Worm (Caenorhabditis elegans): ENCODE data around the gene spp-2.

DNA sequence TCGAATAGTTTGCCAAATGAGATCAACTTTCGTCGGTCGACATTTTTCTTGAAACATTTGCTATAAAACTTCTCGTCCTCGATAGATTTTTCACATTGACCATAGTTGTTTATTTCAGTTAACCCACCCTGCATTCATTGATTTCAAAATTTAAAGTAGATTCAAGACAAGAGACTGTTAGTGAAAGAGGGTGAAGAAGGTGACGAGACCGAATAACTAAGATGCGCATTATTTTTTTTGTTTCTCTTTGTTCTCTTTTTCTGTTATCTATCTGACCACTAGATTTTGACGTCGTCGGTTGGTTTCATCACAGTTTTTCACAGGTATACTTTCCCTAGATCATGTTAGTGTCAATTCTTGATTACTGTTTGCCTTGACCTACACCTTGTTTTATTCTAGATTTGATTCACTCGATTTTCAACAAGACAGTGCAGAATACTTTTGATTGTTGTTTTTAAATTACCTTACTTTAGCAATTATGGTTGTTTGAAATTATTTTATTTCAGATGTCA lies 14.1 kb upstream of the spp-2 start, which contains the start of gene ttr-30:
- TF ChIP-seq cog-1 (tag; optimal IDR thresholded peaks at IDR 0.05) = no peak
- no peak for TF ChIP-seq flt-1 (GFP tag; IDR thresholded peaks at IDR 0.05)
